Fruit fly (Drosophila melanogaster) whole organism, embryonic: Measurements from ENCODE around the gene Cpsf100.

Source experiments
- CG10979 ChIP-seq: fragments of 200-800 bp; sonication (Bioruptor generic); optimal IDR thresholded peaks from 2 replicates; lab custom pipeline; 2018; ENCODE audit warnings: missing biosample characterization, mild to moderate bottlenecking, missing genetic modification characterization, moderate library complexity
- CG12155 ChIP-seq: fragments of 200-800 bp; sonication (Bioruptor generic); optimal IDR thresholded peaks from 3 replicates; lab custom pipeline; 2016; ENCODE audit warnings: missing biosample characterization, missing genetic modification characterization
- CG13894 ChIP-seq: fragments of 200-800 bp; sonication (Bioruptor generic); optimal IDR thresholded peaks from 3 replicates; lab custom pipeline; 2018; ENCODE audit warnings: missing biosample characterization, mild to moderate bottlenecking, missing genetic modification characterization, moderate library complexity
- CG16779 ChIP-seq: fragments of 200-800 bp; sonication (Bioruptor generic); IDR thresholded peaks from 2 replicates; pipeline ENCODE4 v1.3.6; 2022; ENCODE audit warnings: missing biosample characterization, missing genetic modification characterization
- CG16863 ChIP-seq: fragments of 200-800 bp; sonication (Bioruptor generic); optimal IDR thresholded peaks from 3 replicates; lab custom pipeline; 2016; ENCODE audit warnings: missing biosample characterization, missing genetic modification characterization
- CG1832 ChIP-seq: fragments of 200-800 bp; sonication (Bioruptor generic); optimal IDR thresholded peaks from 2 replicates; lab custom pipeline; 2017; ENCODE audit warnings: missing biosample characterization, mild to moderate bottlenecking, missing genetic modification characterization, inconsistent platforms
- CG18476 ChIP-seq: fragments of 200-800 bp; sonication (Bioruptor generic); optimal IDR thresholded peaks from 2 replicates; lab custom pipeline; 2016; ENCODE audit warnings: missing biosample characterization, mild to moderate bottlenecking, missing genetic modification characterization
- CG18619 ChIP-seq: fragments of 200-800 bp; sonication (Bioruptor generic); optimal IDR thresholded peaks from 3 replicates; lab custom pipeline; 2017; ENCODE audit warnings: missing biosample characterization, mild to moderate bottlenecking, missing genetic modification characterization
- CG2116 ChIP-seq: fragments of 200-800 bp; sonication (Bioruptor generic); optimal IDR thresholded peaks from 3 replicates; lab custom pipeline; 2018; ENCODE audit warnings: missing biosample characterization, mild to moderate bottlenecking, missing genetic modification characterization
- CG3838 ChIP-seq: fragments of 200-800 bp; sonication (Bioruptor generic); optimal IDR thresholded peaks from 3 replicates; lab custom pipeline; 2016; ENCODE audit warnings: missing biosample characterization, missing genetic modification characterization
- CG6175 ChIP-seq: fragments of 200-800 bp; sonication (Bioruptor generic); IDR thresholded peaks from 3 replicates; pipeline ENCODE4 v1.3.6; 2022; ENCODE audit warnings: missing biosample characterization, missing genetic modification characterization
- CG6765 ChIP-seq: fragments of 200-800 bp; sonication (Bioruptor generic); optimal IDR thresholded peaks from 3 replicates; lab custom pipeline; 2017; ENCODE audit warnings: missing biosample characterization, mild to moderate bottlenecking, missing genetic modification characterization
- CG7987 ChIP-seq: fragments of 200-800 bp; sonication (Bioruptor generic); optimal IDR thresholded peaks from 2 replicates; lab custom pipeline; 2018; ENCODE audit warnings: missing biosample characterization, mild to moderate bottlenecking, missing genetic modification characterization, moderate library complexity
- CG9437 ChIP-seq: fragments of 200-800 bp; sonication (Bioruptor generic); optimal IDR thresholded peaks from 2 replicates; lab custom pipeline; 2018; ENCODE audit warnings: missing biosample characterization, mild to moderate bottlenecking, missing genetic modification characterization
- CG9609 ChIP-seq: fragments of 200-800 bp; sonication (Bioruptor generic); optimal IDR thresholded peaks from 3 replicates; lab custom pipeline; 2016; ENCODE audit warnings: missing biosample characterization, missing genetic modification characterization
- CG9797 ChIP-seq: fragments of 200-800 bp; sonication (Bioruptor generic); optimal IDR thresholded peaks from 3 replicates; lab custom pipeline; 2018; ENCODE audit warnings: missing biosample characterization, mild to moderate bottlenecking, missing genetic modification characterization
- D19A ChIP-seq: fragments of 200-800 bp; optimal IDR thresholded peaks from 3 replicates; lab custom pipeline; 2019; ENCODE audit warnings: missing biosample characterization, mild to moderate bottlenecking, missing genetic modification characterization, moderate library complexity
- Dll ChIP-seq: fragments of 200-800 bp; sonication (Bioruptor generic); IDR thresholded peaks from 4 replicates; pipeline ENCODE4 v1.3.6; 2022; ENCODE audit warnings: missing biosample characterization, missing genetic modification characterization; ENCODE audit not compliant: partially characterized antibody
- ERR ChIP-seq: fragments of 200-800 bp; sonication (Bioruptor generic); optimal IDR thresholded peaks from 2 replicates; lab custom pipeline; 2016; ENCODE audit warnings: missing biosample characterization, missing genetic modification characterization
- Gug ChIP-seq: fragments of 200-800 bp; sonication (Bioruptor generic); IDR thresholded peaks from 4 replicates; pipeline ENCODE4 v1.3.6; 2022; ENCODE audit warnings: missing biosample characterization, missing genetic modification characterization
- HmgZ ChIP-seq: fragments of 200-800 bp; sonication (Bioruptor generic); optimal IDR thresholded peaks from 2 replicates; lab custom pipeline; 2018; ENCODE audit warnings: missing biosample characterization, mild to moderate bottlenecking, missing genetic modification characterization
- Hmx ChIP-seq: fragments of 200-800 bp; sonication (Bioruptor generic); optimal IDR thresholded peaks from 2 replicates; lab custom pipeline; 2016; ENCODE audit warnings: missing biosample characterization, missing genetic modification characterization
- Myb ChIP-seq: fragments of 200-800 bp; sonication (Bioruptor generic); optimal IDR thresholded peaks from 2 replicates; lab custom pipeline; 2016; ENCODE audit warnings: missing biosample characterization, missing genetic modification characterization
- Nf-YB ChIP-seq: fragments of 200-800 bp; sonication (Bioruptor generic); optimal IDR thresholded peaks from 3 replicates; lab custom pipeline; 2019; ENCODE audit warnings: missing biosample characterization, mild to moderate bottlenecking, missing genetic modification characterization, moderate library complexity
- Pdp1 ChIP-seq, 2 experiments: fragments of 200-800 bp; sonication (Bioruptor generic); optimal IDR thresholded peaks; 3 replicates each; lab custom pipeline; 2016; ENCODE audit warnings: missing biosample characterization in 2 of 2, missing genetic modification characterization in 2 of 2, mild to moderate bottlenecking in 1 of 2, moderate library complexity in 1 of 2
- Rx ChIP-seq: fragments of 200-800 bp; sonication (Bioruptor generic); IDR thresholded peaks from 2 replicates; pipeline ENCODE4 v1.3.6; 2022; ENCODE audit warnings: missing biosample characterization, missing genetic modification characterization
- Stat92E ChIP-seq, 3 experiments: fragments of >200 bp in 2 of 3; fragments of 200-800 bp in 1 of 3; sonication (Bioruptor generic) in 1 of 3; optimal IDR thresholded peaks; 2 replicates each; lab custom pipeline; 2017 to 2019; ENCODE audit warnings: missing biosample characterization in 3 of 3, missing genetic modification characterization in 3 of 3, mild to moderate bottlenecking in 1 of 3, moderate library complexity in 1 of 3
- Taf1 ChIP-seq: fragments of 200-800 bp; sonication (Bioruptor generic); IDR thresholded peaks from 2 replicates; pipeline ENCODE4 v1.3.6; 2022; ENCODE audit warnings: missing biosample characterization, missing genetic modification characterization
- YL-1 ChIP-seq: fragments of 200-800 bp; sonication (Bioruptor generic); optimal IDR thresholded peaks from 3 replicates; lab custom pipeline; 2017; ENCODE audit warnings: missing biosample characterization, mild to moderate bottlenecking, missing genetic modification characterization
- br ChIP-seq: fragments of >200 bp; optimal IDR thresholded peaks from 2 replicates; lab custom pipeline; 2017
- caup ChIP-seq: fragments of 200-800 bp; sonication (Bioruptor generic); optimal IDR thresholded peaks from 3 replicates; lab custom pipeline; 2017; ENCODE audit warnings: missing biosample characterization, mild to moderate bottlenecking, missing genetic modification characterization, moderate library complexity; ENCODE audit not compliant: severe bottlenecking
- ci ChIP-seq: fragments of 200-800 bp; sonication (Bioruptor generic); IDR thresholded peaks from 3 replicates; pipeline ENCODE4 v1.3.6; 2022; ENCODE audit warnings: missing biosample characterization, missing genetic modification characterization
- corto ChIP-seq: fragments of 200-800 bp; sonication (Bioruptor generic); optimal IDR thresholded peaks from 2 replicates; lab custom pipeline; 2016; ENCODE audit warnings: missing biosample characterization, mild to moderate bottlenecking, missing genetic modification characterization, moderate library complexity
- crol ChIP-seq: fragments of 200-800 bp; sonication (Bioruptor generic); IDR thresholded peaks from 2 replicates; pipeline ENCODE4 v1.3.6; 2022; ENCODE audit warnings: missing biosample characterization, missing genetic modification characterization
- fd64A ChIP-seq: fragments of 200-800 bp; sonication (Bioruptor generic); optimal IDR thresholded peaks from 3 replicates; lab custom pipeline; 2018; ENCODE audit warnings: missing biosample characterization, mild to moderate bottlenecking, missing genetic modification characterization
- gce ChIP-seq: fragments of 200-800 bp; sonication (Bioruptor generic); IDR thresholded peaks from 3 replicates; pipeline ENCODE4 v1.3.6; 2022; ENCODE audit warnings: missing biosample characterization, missing genetic modification characterization
- gsb ChIP-seq: fragments of 200-800 bp; sonication (Bioruptor generic); IDR thresholded peaks from 2 replicates; pipeline ENCODE4 v1.3.6; 2022; ENCODE audit warnings: missing biosample characterization, missing genetic modification characterization
- hkb ChIP-seq, 2 experiments: fragments of 200-800 bp in 1 of 2; fragments of >200 bp in 1 of 2; sonication (Bioruptor generic) in 1 of 2; IDR thresholded peaks in 1 of 2; optimal IDR thresholded peaks in 1 of 2; 2 replicates each; pipeline versions ENCODE4 v1.3.6 to Lab custom; 2017 to 2022; ENCODE audit warnings: missing biosample characterization in 1 of 2, missing genetic modification characterization in 1 of 2
- hth ChIP-seq: fragments of >200 bp; optimal IDR thresholded peaks from 2 replicates; lab custom pipeline; 2017; ENCODE audit warnings: inconsistent platforms
- kay ChIP-seq: fragments of 200-800 bp; sonication (Bioruptor generic); optimal IDR thresholded peaks from 2 replicates; lab custom pipeline; 2016; ENCODE audit warnings: missing biosample characterization, missing genetic modification characterization
- prd ChIP-seq, 3 experiments: fragments of >200 bp in 2 of 3; fragments of 200-800 bp in 1 of 3; sonication (Bioruptor generic) in 1 of 3; optimal IDR thresholded peaks in 2 of 3; IDR thresholded peaks in 1 of 3; 2 replicates in 2 of 3; 3 replicates in 1 of 3; pipeline versions ENCODE4 v1.3.6 to Lab custom; 2017 to 2022; ENCODE audit warnings: missing biosample characterization in 1 of 3, missing genetic modification characterization in 1 of 3
- ranshi ChIP-seq: fragments of 200-800 bp; sonication (Bioruptor generic); IDR thresholded peaks from 2 replicates; pipeline ENCODE4 v1.3.6; 2022; ENCODE audit warnings: missing biosample characterization, missing genetic modification characterization
- row ChIP-seq: fragments of 200-800 bp; sonication (Bioruptor generic); IDR thresholded peaks from 3 replicates; pipeline ENCODE4 v1.3.6; 2022; ENCODE audit warnings: missing biosample characterization, missing genetic modification characterization
- salm ChIP-seq: fragments of 200-800 bp; sonication (Bioruptor generic); optimal IDR thresholded peaks from 2 replicates; lab custom pipeline; 2018; ENCODE audit warnings: missing biosample characterization, mild to moderate bottlenecking, missing genetic modification characterization
- sisA ChIP-seq: fragments of 200-800 bp; sonication (Bioruptor generic); IDR thresholded peaks from 2 replicates; pipeline ENCODE4 v1.3.6; 2022; ENCODE audit warnings: missing biosample characterization, missing genetic modification characterization
- stwl ChIP-seq: fragments of 200-800 bp; sonication (Bioruptor generic); optimal IDR thresholded peaks from 3 replicates; lab custom pipeline; 2018; ENCODE audit warnings: missing biosample characterization, mild to moderate bottlenecking, missing genetic modification characterization, moderate library complexity
- tna ChIP-seq: fragments of 200-800 bp; sonication (Bioruptor generic); IDR thresholded peaks from 2 replicates; pipeline ENCODE4 v1.3.6; 2022; ENCODE audit warnings: missing biosample characterization, missing genetic modification characterization; ENCODE audit not compliant: partially characterized antibody
- zen ChIP-seq: fragments of 200-800 bp; sonication (Bioruptor generic); optimal IDR thresholded peaks from 3 replicates; lab custom pipeline; 2018; ENCODE audit warnings: missing biosample characterization, mild to moderate bottlenecking, missing genetic modification characterization, moderate library complexity
- zfh2 ChIP-seq: fragments of 200-800 bp; sonication (Bioruptor generic); optimal IDR thresholded peaks from 2 replicates; lab custom pipeline; 2016; ENCODE audit warnings: missing biosample characterization, missing genetic modification characterization

Cpsf100 gene

DNA sequence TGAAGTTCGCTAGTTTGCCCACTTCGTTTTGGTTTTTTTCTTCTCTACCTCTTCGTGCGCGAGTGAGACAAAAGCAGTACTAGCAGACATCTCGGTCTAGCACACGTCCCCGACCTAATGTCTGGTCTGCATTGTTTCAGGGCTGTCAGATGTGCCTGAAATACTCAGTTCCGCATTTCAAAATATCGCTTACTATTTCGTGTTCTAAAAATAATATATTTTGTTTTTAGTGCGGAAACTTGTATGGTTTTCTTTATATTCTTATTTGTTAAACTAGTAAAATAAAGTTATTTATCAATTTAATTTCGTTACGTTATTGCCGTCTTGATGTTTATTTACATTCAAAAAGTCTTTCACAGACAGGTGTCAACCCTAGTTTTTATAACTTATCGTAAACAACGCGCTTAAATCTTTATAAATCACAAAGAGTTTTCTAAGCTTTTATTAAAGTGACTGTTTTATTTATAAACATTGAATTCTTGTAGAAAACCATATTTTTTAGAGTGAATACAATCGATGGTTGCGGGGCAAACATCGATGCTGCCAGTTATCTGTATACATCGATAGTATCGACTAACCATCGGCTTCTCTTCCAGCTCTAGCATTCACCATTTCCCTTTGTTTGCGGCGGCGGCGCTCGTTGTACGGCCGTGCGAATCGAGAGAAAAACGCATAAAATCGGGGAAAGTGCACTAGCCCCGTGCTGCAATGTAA lies 29.0 kb downstream of the Cpsf100 start (continued):
- TF ChIP-seq CG9797 (no peak), CG18476 (GFP tag; lab: Kevin White, UChicago) (peak; percentile 73), prd (optimal IDR thresholded peaks at IDR 0.05; lab: Kevin White, UChicago) (no peak), prd (GFP tag; IDR thresholded peaks at IDR 0.05; lab: Robert Waterston, UW) (no peak), CG7987 (GFP tag; lab: Kevin White, UChicago) (peak; percentile 33), D19A (tag; lab: Kevin White, UChicago) (peak; percentile 64), CG16863 (peak; percentile 56), HmgZ (tag; lab: Kevin White, UChicago) (peak; percentile 13), row (GFP tag; lab: Robert Waterston, UW) (no peak), hth (lab: Kevin White, UChicago) (no peak), CG2116 (peak; percentile 78), stwl (tag; lab: Kevin White, UChicago) (peak; percentile 22), CG13894 (peak; percentile 62), kay (GFP tag; lab: Kevin White, UChicago) (no peak), ci (GFP tag; lab: Robert Waterston, UW) (no peak), CG16779 (GFP tag; lab: Robert Waterston, UW) (no peak), tna (GFP tag; lab: Robert Waterston, UW) (no peak), zfh2 (GFP tag; lab: Kevin White, UChicago) (peak; percentile 30), CG1832 (GFP tag; lab: Kevin White, UChicago) (peak; percentile 87), Stat92E (GFP tag; optimal IDR thresholded peaks at IDR 0.05; lab: Kevin White, UChicago) (no peak), caup (GFP tag; lab: Kevin White, UChicago) (peak; percentile 56), hkb (optimal IDR thresholded peaks at IDR 0.05; lab: Kevin White, UChicago) (no peak), hkb (GFP tag; IDR thresholded peaks at IDR 0.05; lab: Robert Waterston, UW) (no peak), Pdp1 (GFP tag; optimal IDR thresholded peaks at IDR 0.05; lab: Kevin White, UChicago) (peak; percentile 6 to 55), zen (tag; lab: Kevin White, UChicago) (peak; percentile 38), Dll (GFP tag; lab: Robert Waterston, UW) (no peak), CG9609 (peak; percentile 46), ERR (GFP tag; lab: Kevin White, UChicago) (peak; percentile 49), ranshi (GFP tag; lab: Robert Waterston, UW) (no peak), CG9437 (peak; percentile 81), Gug (peak; percentile 59; the same call in 3 of the 4 replicates), corto (no peak), sisA (GFP tag; lab: Robert Waterston, UW) (no peak), Nf-YB (GFP tag; lab: Kevin White, UChicago) (peak; percentile 27), CG10979 (tag; lab: Kevin White, UChicago) (peak; percentile 71), gsb (no peak), br (lab: Kevin White, UChicago) (no peak), salm (tag; lab: Kevin White, UChicago) (no peak), CG12155 (peak; percentile 59), fd64A (GFP tag; lab: Kevin White, UChicago) (no peak), CG6765 (GFP tag; lab: Kevin White, UChicago) (peak; percentile 55), CG6175 (GFP tag; lab: Robert Waterston, UW) (no peak), YL-1 (peak; percentile 59), Myb (GFP tag; lab: Kevin White, UChicago) (peak; percentile 33), CG3838 (GFP tag; lab: Kevin White, UChicago) (peak; percentile 24), Taf1 (GFP tag; lab: Robert Waterston, UW) (no peak), Hmx (GFP tag; lab: Kevin White, UChicago) (no peak), CG18619 (GFP tag; lab: Kevin White, UChicago) (peak; percentile 77), gce (GFP tag; lab: Robert Waterston, UW) (no peak), Rx (GFP tag; lab: Robert Waterston, UW) (no peak), crol (no peak)
